Worm (Caenorhabditis elegans) whole organism, midembryonic: Measurements from ENCODE around the gene serp-1.2.

Experiments used
- T22C8.4 ChIP-seq: fragments of 200-800 bp; sonication (Bioruptor generic); IDR thresholded peaks from 2 replicates; pipeline ENCODE4 v1.3.6; 2022; ENCODE audit warnings: missing genetic modification characterization, missing compliant biosample characterization
- cog-1 ChIP-seq: sonication (generic microtip); optimal IDR thresholded peaks from 2 replicates; lab custom pipeline; 2016; ENCODE audit warnings: missing genetic modification characterization, missing compliant biosample characterization
- flt-1 ChIP-seq: fragments of 200-800 bp; sonication (Bioruptor generic); IDR thresholded peaks from 2 replicates; pipeline ENCODE4 v1.3.6; 2022; ENCODE audit warnings: missing genetic modification characterization, missing compliant biosample characterization
- med-1 ChIP-seq: sonication (generic microtip); optimal IDR thresholded peaks from 2 replicates; lab custom pipeline; 2017; ENCODE audit warnings: missing genetic modification characterization, mild to moderate bottlenecking, missing compliant biosample characterization, antibody characterized with exemption, missing genetic modification reagents; ENCODE audit not compliant: insufficient read depth
- ref-1 ChIP-seq: fragments of 200-800 bp; sonication (Bioruptor generic); conservative IDR thresholded peaks from 2 replicates; pipeline ENCODE4 v1.3.6; 2022; ENCODE audit warnings: missing genetic modification reagents, missing genetic modification characterization, missing compliant biosample characterization
- tab-1 ChIP-seq: fragments of 200-800 bp; sonication (Bioruptor generic); IDR thresholded peaks from 2 replicates; pipeline ENCODE4 v1.3.6; 2022; ENCODE audit warnings: missing genetic modification characterization, missing compliant biosample characterization
- ztf-29 ChIP-seq: fragments of 200-800 bp; sonication (Bioruptor generic); IDR thresholded peaks from 2 replicates; pipeline ENCODE4 v1.3.6; 2022; ENCODE audit warnings: missing genetic modification reagents, missing genetic modification characterization, missing compliant biosample characterization

DNA sequence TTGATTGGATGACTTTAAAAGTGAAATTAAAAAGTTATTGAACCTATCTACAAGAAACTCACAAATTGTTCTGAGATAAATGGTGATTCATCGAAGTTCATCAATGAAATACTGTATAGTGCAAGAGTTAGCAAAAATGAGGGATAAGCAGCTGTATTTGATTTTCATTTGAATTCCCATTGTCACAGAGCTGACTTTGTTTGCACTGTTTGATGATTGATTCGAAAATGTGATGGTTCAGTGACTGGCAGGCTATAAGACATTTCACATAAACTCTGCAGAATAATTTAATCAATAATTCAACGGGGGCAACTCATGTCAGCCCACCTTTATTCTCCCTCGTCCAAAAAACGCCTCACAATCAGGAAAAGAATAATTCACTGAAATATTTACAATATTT lies 18.1 kb downstream of the serp-1.2 start, which contains the start of gene T09A12.8:
- no peak for TF ChIP-seq flt-1
- no peak for TF ChIP-seq med-1 (GFP tag; lab: Kevin White, UChicago)
- no peak for TF ChIP-seq T22C8.4 (GFP tag; lab: Robert Waterston, UW)
- TF ChIP-seq ztf-29 (GFP tag; lab: Robert Waterston, UW), result no peak
- no peak for TF ChIP-seq cog-1 (tag; lab: Kevin White, UChicago)
- TF ChIP-seq tab-1, result no peak
- no peak for TF ChIP-seq ref-1
